Worm (Caenorhabditis elegans): Measurements from ENCODE around the gene egal-1.

ce11 chrIV:5870072-5870471 lies 45.5 kb downstream of the egal-1 start, which contains the start of gene srv-17:
- TF ChIP-seq tbx-2 (tag; optimal IDR thresholded peaks at IDR 0.05) (no peak), unc-130 (tag; optimal IDR thresholded peaks at IDR 0.05) (no peak), dpl-1 (GFP tag; optimal IDR thresholded peaks at IDR 0.05) (no peak), ceh-90 (tag; optimal IDR thresholded peaks at IDR 0.05) (no peak), pqm-1 (tag; optimal IDR thresholded peaks at IDR 0.05) (no peak)
